Worm (Caenorhabditis elegans) whole organism, late embryonic: ENCODE results near the gene nspd-9.

ENCODE experiments used
- C38D4.7 ChIP-seq: fragments of 200-800 bp; sonication (Bioruptor generic); optimal IDR thresholded peaks from 2 replicates; lab custom pipeline; 2018; ENCODE audit warnings: mild to moderate bottlenecking, missing genetic modification characterization, moderate library complexity, missing compliant biosample characterization
- K09A11.1 ChIP-seq: sonication (generic microtip); optimal IDR thresholded peaks from 2 replicates; lab custom pipeline; 2017; ENCODE audit warnings: antibody characterized with exemption, mild to moderate bottlenecking, missing genetic modification characterization, missing compliant biosample characterization; ENCODE audit not compliant: insufficient read depth
- ama-1 ChIP-seq: fragments of 150-350 bp; optimal IDR thresholded peaks from 2 replicates; lab custom pipeline; 2014
- ceh-19 ChIP-seq: fragments of 200-800 bp; sonication (Bioruptor generic); optimal IDR thresholded peaks from 2 replicates; lab custom pipeline; 2018; ENCODE audit warnings: mild to moderate bottlenecking, missing genetic modification characterization, missing compliant biosample characterization
- ceh-24 ChIP-seq: sonication (generic microtip); optimal IDR thresholded peaks from 2 replicates; lab custom pipeline; 2016; ENCODE audit warnings: mild to moderate bottlenecking, missing genetic modification characterization, missing compliant biosample characterization
- ceh-30 ChIP-seq: fragments of 150-350 bp; optimal IDR thresholded peaks from 2 replicates; lab custom pipeline; 2014; ENCODE audit warnings: missing biosample characterization, missing genetic modification characterization
- ceh-31 ChIP-seq: sonication (generic microtip); optimal IDR thresholded peaks from 2 replicates; lab custom pipeline; 2016; ENCODE audit warnings: missing genetic modification characterization, missing compliant biosample characterization
- ceh-34 ChIP-seq: sonication (generic microtip); optimal IDR thresholded peaks from 2 replicates; lab custom pipeline; 2016; ENCODE audit warnings: mild to moderate bottlenecking, missing genetic modification characterization, missing compliant biosample characterization
- ceh-45 ChIP-seq: fragments of 200-800 bp; sonication (Bioruptor generic); IDR thresholded peaks from 2 replicates; pipeline ENCODE4 v1.3.6; 2022; ENCODE audit warnings: missing genetic modification reagents, missing genetic modification characterization, missing compliant biosample characterization
- ceh-48 ChIP-seq: sonication (generic microtip); optimal IDR thresholded peaks from 2 replicates; lab custom pipeline; 2016; ENCODE audit warnings: missing genetic modification characterization, inconsistent platforms, missing compliant biosample characterization
- che-1 ChIP-seq: sonication (generic microtip); optimal IDR thresholded peaks from 2 replicates; lab custom pipeline; 2016; ENCODE audit warnings: mild to moderate bottlenecking, missing genetic modification characterization, missing compliant biosample characterization
- dmd-4 ChIP-seq: sonication (generic microtip); optimal IDR thresholded peaks from 2 replicates; lab custom pipeline; 2016; ENCODE audit warnings: borderline replicate concordance, missing genetic modification characterization, missing compliant biosample characterization
- dve-1 ChIP-seq: sonication (generic microtip); optimal IDR thresholded peaks from 2 replicates; lab custom pipeline; 2017; ENCODE audit warnings: antibody characterized with exemption, mild to moderate bottlenecking, missing genetic modification characterization, missing compliant biosample characterization
- ets-4 ChIP-seq: sonication (generic microtip); optimal IDR thresholded peaks from 2 replicates; lab custom pipeline; 2016; ENCODE audit warnings: missing genetic modification characterization, missing compliant biosample characterization
- fax-1 ChIP-seq: sonication (generic microtip); optimal IDR thresholded peaks from 2 replicates; lab custom pipeline; 2016; ENCODE audit warnings: missing genotype, missing genetic modification characterization, missing compliant biosample characterization
- fkh-10 ChIP-seq: fragments of 150-350 bp; optimal IDR thresholded peaks from 2 replicates; lab custom pipeline; 2014; ENCODE audit warnings: missing biosample characterization, missing genetic modification reagents, missing genetic modification characterization
- gmeb-2 ChIP-seq: sonication (generic microtip); optimal IDR thresholded peaks from 2 replicates; lab custom pipeline; 2016; ENCODE audit warnings: missing genetic modification characterization, inconsistent platforms, missing compliant biosample characterization
- hlh-13 ChIP-seq: fragments of 200-800 bp; sonication (Bioruptor generic); optimal IDR thresholded peaks from 2 replicates; lab custom pipeline; 2018; ENCODE audit warnings: mild to moderate bottlenecking, missing genetic modification characterization, missing compliant biosample characterization
- hlh-30 ChIP-seq: sonication (generic microtip); optimal IDR thresholded peaks from 2 replicates; lab custom pipeline; 2017; ENCODE audit warnings: antibody characterized with exemption, missing genetic modification characterization, missing compliant biosample characterization; ENCODE audit not compliant: insufficient read depth
- hlh-6 ChIP-seq: sonication (generic microtip); optimal IDR thresholded peaks from 2 replicates; lab custom pipeline; 2016; ENCODE audit warnings: missing genotype, missing genetic modification characterization, missing compliant biosample characterization
- hlh-8 ChIP-seq: sonication (generic microtip); optimal IDR thresholded peaks from 2 replicates; lab custom pipeline; 2016; ENCODE audit warnings: missing genotype, missing genetic modification characterization, missing compliant biosample characterization
- lim-6 ChIP-seq: sonication (generic microtip); optimal IDR thresholded peaks from 2 replicates; lab custom pipeline; 2016; ENCODE audit warnings: missing genetic modification characterization, missing compliant biosample characterization
- lin-11 ChIP-seq: fragments of 200-800 bp; sonication (Bioruptor generic); optimal IDR thresholded peaks from 2 replicates; lab custom pipeline; 2018; ENCODE audit warnings: mild to moderate bottlenecking, missing genetic modification characterization, missing compliant biosample characterization
- nhr-11 ChIP-seq: fragments of 150-350 bp; optimal IDR thresholded peaks from 2 replicates; lab custom pipeline; 2014; ENCODE audit warnings: missing biosample characterization, missing genetic modification characterization
- odd-2 ChIP-seq: sonication (generic microtip); optimal IDR thresholded peaks from 2 replicates; lab custom pipeline; 2017; ENCODE audit warnings: antibody characterized with exemption, mild to moderate bottlenecking, missing genetic modification characterization, missing compliant biosample characterization
- pag-3 ChIP-seq: sonication (generic microtip); optimal IDR thresholded peaks from 2 replicates; lab custom pipeline; 2016; ENCODE audit warnings: missing compliant biosample characterization, missing genetic modification characterization, borderline replicate concordance
- pha-2 ChIP-seq: sonication (generic microtip); optimal IDR thresholded peaks from 2 replicates; lab custom pipeline; 2017; ENCODE audit warnings: mild to moderate bottlenecking, missing genetic modification characterization, missing compliant biosample characterization
- pros-1 ChIP-seq: fragments of 150-350 bp; optimal IDR thresholded peaks from 2 replicates; lab custom pipeline; 2014; ENCODE audit warnings: missing biosample characterization, missing genetic modification reagents, missing genetic modification characterization
- ref-2 ChIP-seq: sonication (generic microtip); optimal IDR thresholded peaks from 2 replicates; lab custom pipeline; 2016; ENCODE audit warnings: missing genetic modification characterization, missing compliant biosample characterization
- sdc-2 ChIP-seq: sonication (generic microtip); optimal IDR thresholded peaks from 2 replicates; lab custom pipeline; 2016; ENCODE audit warnings: missing genotype, missing genetic modification characterization, missing compliant biosample characterization
- sox-4 ChIP-seq: sonication (generic microtip); optimal IDR thresholded peaks from 2 replicates; lab custom pipeline; 2017; ENCODE audit warnings: mild to moderate bottlenecking, missing genetic modification characterization, inconsistent platforms, missing compliant biosample characterization
- syd-9 ChIP-seq: sonication (generic microtip); optimal IDR thresholded peaks from 2 replicates; lab custom pipeline; 2016; ENCODE audit warnings: mild to moderate bottlenecking, missing genetic modification characterization, moderate library complexity, missing compliant biosample characterization
- tbx-7 ChIP-seq: sonication (generic microtip); optimal IDR thresholded peaks from 2 replicates; lab custom pipeline; 2016; ENCODE audit warnings: missing genotype, missing genetic modification characterization, missing compliant biosample characterization
- ttx-3 ChIP-seq: sonication (generic microtip); optimal IDR thresholded peaks from 2 replicates; lab custom pipeline; 2016; ENCODE audit warnings: missing genetic modification reagents, missing genetic modification characterization, missing compliant biosample characterization
- unc-55 ChIP-seq: sonication (generic microtip); optimal IDR thresholded peaks from 2 replicates; lab custom pipeline; 2017; ENCODE audit warnings: missing biosample characterization, missing genetic modification reagents, missing genetic modification characterization

nspd-9 gene

ce11 chrIII:4852025-4852424 is 21.9 kb upstream of the nspd-9 start, which contains the start of gene ced-4:
ced-4 (plus strand) TSS chrIII:4852325.
- no peak for TF ChIP-seq ceh-24 (tag; lab: Kevin White, UChicago)
- no peak for TF ChIP-seq syd-9
- TF ChIP-seq pha-2 (tag; lab: Kevin White, UChicago): no peak

ce11 chrIII:4850139-4850538 is 20.0 kb upstream of the nspd-9 start, which contains the start of gene F26A1.1:
F26A1.1 (plus strand) TSS chrIII:4850507.
- TF ChIP-seq sox-4 (tag; lab: Kevin White, UChicago) (no peak), ets-4 (no peak), ceh-34 (tag; lab: Kevin White, UChicago) (no peak), che-1 (no peak), syd-9 (no peak), ttx-3 (tag; lab: Kevin White, UChicago) (no peak), fax-1 (tag; lab: Kevin White, UChicago) (no peak), hlh-8 (tag; lab: Kevin White, UChicago) (no peak)

- TF ChIP-seq hlh-8 (tag; lab: Kevin White, UChicago) (no peak), hlh-30 (tag; lab: Kevin White, UChicago) (peak; percentile 81)
Observed at ce11 chrIII:4849739-4850138, 19.6 kb upstream of the nspd-9 start, which contains the start of gene nonu-1. nonu-1 (minus strand) TSS chrIII:4849907.

- no peak for TF ChIP-seq dmd-4 (tag; lab: Kevin White, UChicago)
- no peak for TF ChIP-seq hlh-6
- TF ChIP-seq lim-6 (tag; lab: Kevin White, UChicago): no peak
- TF ChIP-seq odd-2: no peak
- TF ChIP-seq nhr-11 (tag; lab: Kevin White, UChicago): no peak
- TF ChIP-seq dve-1 (tag; lab: Kevin White, UChicago): no peak
- TF ChIP-seq pros-1 (tag; lab: Kevin White, UChicago): no peak
- no peak for TF ChIP-seq hlh-30 (tag; lab: Kevin White, UChicago)
- no peak for TF ChIP-seq ref-2 (tag; lab: Kevin White, UChicago)
Observed at ce11 chrIII:4844327-4844726, 14.2 kb upstream of the nspd-9 start, which contains the start of the genes clec-157 and fkh-5. clec-157 (minus strand) TSS chrIII:4844427. fkh-5 (plus strand) TSS chrIII:4844662.

- TF ChIP-seq sdc-2 (tag; lab: Kevin White, UChicago) (no peak), che-1 (no peak), ceh-31 (no peak), fkh-10 (GFP tag; lab: Kevin White, UChicago) (no peak), hlh-13 (no peak), ceh-45 (GFP tag; lab: Robert Waterston, UW) (no peak), ceh-48 (no peak), pag-3 (tag; lab: Kevin White, UChicago) (no peak)
Observed at ce11 chrIII:4842173-4842572, 12.1 kb upstream of the nspd-9 start, which contains the start of gene clec-156. clec-156 (minus strand) TSS chrIII:4842273.

- no peak for TF ChIP-seq hlh-30 (tag; lab: Kevin White, UChicago)
- TF ChIP-seq tbx-7: no peak
- no peak for TF ChIP-seq gmeb-2 (tag; lab: Kevin White, UChicago)
- no peak for TF ChIP-seq C38D4.7 (GFP tag; lab: Kevin White, UChicago)
- no peak for TF ChIP-seq pha-2 (tag; lab: Kevin White, UChicago)
- TF ChIP-seq K09A11.1 (tag; lab: Kevin White, UChicago): no peak
- no peak for TF ChIP-seq lin-11 (tag; lab: Kevin White, UChicago)
- no peak for TF ChIP-seq unc-55 (GFP tag; lab: Kevin White, UChicago)
- TF ChIP-seq ceh-19 (GFP tag; lab: Kevin White, UChicago): no peak
- no peak for TF ChIP-seq ama-1 (lab: Kevin White, UChicago)
- no peak for TF ChIP-seq hlh-8 (tag; lab: Kevin White, UChicago)
- TF ChIP-seq ceh-30 (tag; lab: Kevin White, UChicago): no peak
Observed at ce11 chrIII:4837429-4837828, 7.3 kb upstream of the nspd-9 start, which contains the start of the genes acbp-7 and F26A1.19. acbp-7 (plus strand) TSS chrIII:4837729. F26A1.19 (plus strand) TSS chrIII:4837731.
